Fruit fly (Drosophila melanogaster): ENCODE measurements around the gene sowah.
A peak's percentile ranks its signal among the peaks of the same experiment; 100 is the strongest.

Gene sowah

DNA sequence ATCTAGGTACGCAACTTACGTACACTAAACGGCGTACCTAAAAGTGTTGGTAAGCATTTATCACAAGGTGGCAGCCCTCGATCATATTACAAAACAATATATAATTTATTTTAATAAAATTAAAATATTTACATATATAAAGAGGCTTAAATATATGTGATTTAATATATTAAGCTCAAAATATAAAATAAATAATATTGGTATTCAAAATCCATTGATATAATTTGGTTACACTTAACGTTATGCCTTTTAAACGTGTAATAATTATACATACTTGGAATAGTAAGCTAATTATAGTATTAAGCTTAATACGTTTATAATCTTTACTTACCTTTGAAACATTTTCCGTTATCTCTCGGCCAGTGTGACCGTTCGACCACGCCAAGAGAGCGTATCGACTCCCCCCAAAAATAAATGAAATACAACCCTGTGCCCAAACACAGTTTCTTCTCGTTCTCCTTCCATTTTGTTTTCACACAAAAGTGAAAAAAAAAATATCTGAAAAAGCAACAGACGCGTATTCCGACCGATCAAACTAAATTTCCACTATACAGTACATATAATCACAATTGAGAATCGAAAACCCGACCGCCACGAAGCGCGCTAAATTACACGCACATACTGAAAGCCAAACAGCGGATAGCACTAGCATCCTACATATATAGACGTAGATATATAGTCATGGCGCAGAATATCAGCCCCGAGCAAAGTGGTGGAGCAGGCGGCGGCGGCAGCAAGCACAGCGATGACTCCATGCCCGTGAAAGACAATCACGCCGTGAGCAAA, 68.3 kb downstream of the sowah start, which contains the start of the genes CG10646 and vih (continued):
- TF ChIP-seq nom (GFP tag; optimal IDR thresholded peaks at IDR 0.05) = peak; percentile 55
- no peak for TF ChIP-seq shn (GFP tag; optimal IDR thresholded peaks at IDR 0.05)
- TF ChIP-seq Dfd (GFP tag; optimal IDR thresholded peaks at IDR 0.05) = no peak
- TF ChIP-seq Bgb (GFP tag; IDR thresholded peaks at IDR 0.05; ENCODE audit: partially characterized antibody) = peak; percentile 17; the same call in 1 of the 2 replicates
- no peak for TF ChIP-seq crc (GFP tag; optimal IDR thresholded peaks at IDR 0.05)
- no peak for TF ChIP-seq gro (GFP tag; optimal IDR thresholded peaks at IDR 0.05)
- no peak for TF ChIP-seq luna (GFP tag; optimal IDR thresholded peaks at IDR 0.05)
- TF ChIP-seq unc-4 (GFP tag; IDR thresholded peaks at IDR 0.05; ENCODE audit: partially characterized antibody) = no peak
- no peak for TF ChIP-seq CG7357 (GFP tag; IDR thresholded peaks at IDR 0.05)
- TF ChIP-seq CG30020 (tag; optimal IDR thresholded peaks at IDR 0.05) = peak; percentile 53
- no peak for TF ChIP-seq inv (GFP tag; IDR thresholded peaks at IDR 0.05; ENCODE audit: partially characterized antibody)
- TF ChIP-seq nerfin-1 (tag; optimal IDR thresholded peaks at IDR 0.05) = peak; percentile 21
- no peak for TF ChIP-seq D19B (GFP tag; optimal IDR thresholded peaks at IDR 0.05)
- peak; percentile 35; the same call in 1 of the 2 replicates for TF ChIP-seq CG6689 (GFP tag; IDR thresholded peaks at IDR 0.05)
- 0 out of 2 replicates have a peak, but pooled peaks have one; percentile 26 for TF ChIP-seq Scr (GFP tag; IDR thresholded peaks at IDR 0.05; ENCODE audit: partially characterized antibody)
- TF ChIP-seq z (GFP tag; IDR thresholded peaks at IDR 0.05) = no peak
- no peak for TF ChIP-seq Drgx (GFP tag; IDR thresholded peaks at IDR 0.05)
- no peak for TF ChIP-seq Oaz (GFP tag; IDR thresholded peaks at IDR 0.05)
- TF ChIP-seq Hmx (GFP tag; optimal IDR thresholded peaks at IDR 0.05) = no peak
- TF ChIP-seq Atf6 (GFP tag; IDR thresholded peaks at IDR 0.05) = no peak
- TF ChIP-seq CG34422 (GFP tag; IDR thresholded peaks at IDR 0.05) = peak; percentile 46; the same call in 1 of the 3 replicates
- TF ChIP-seq Ravus (GFP tag; IDR thresholded peaks at IDR 0.05) = no peak
- TF ChIP-seq GATAe (GFP tag; conservative IDR thresholded peaks at IDR 0.05) = peak; percentile 55; the same call in 1 of the 2 replicates
- TF ChIP-seq sd (tag; optimal IDR thresholded peaks at IDR 0.05) = no peak
- peak; percentile 51 for TF ChIP-seq CG4424 (GFP tag; optimal IDR thresholded peaks at IDR 0.05)
- TF ChIP-seq CG11456 (GFP tag; IDR thresholded peaks at IDR 0.05) = no peak; the same call in 2 of the 3 replicates
- no peak for TF ChIP-seq sr (GFP tag; IDR thresholded peaks at IDR 0.05)
- TF ChIP-seq CG10321 (GFP tag; IDR thresholded peaks at IDR 0.05) = no peak
- peak; percentile 45 for TF ChIP-seq mam (GFP tag; optimal IDR thresholded peaks at IDR 0.05)
- TF ChIP-seq pros (GFP tag; optimal IDR thresholded peaks at IDR 0.05) = no peak
- TF ChIP-seq cwo (GFP tag; optimal IDR thresholded peaks at IDR 0.05) = peak; percentile 23
- TF ChIP-seq CkIIα-i1 (GFP tag; IDR thresholded peaks at IDR 0.05) = no peak
- peak; percentile 26 for TF ChIP-seq CG8388 (GFP tag; optimal IDR thresholded peaks at IDR 0.05)
- TF ChIP-seq CG31441 (GFP tag; IDR thresholded peaks at IDR 0.05) = peak; percentile 63
- TF ChIP-seq Mad (GFP tag; optimal IDR thresholded peaks at IDR 0.05) = no peak
- TF ChIP-seq crp (GFP tag; optimal IDR thresholded peaks at IDR 0.05) = peak in 1 of 2 experiments; percentile 33
- TF ChIP-seq peb (GFP tag; IDR thresholded peaks at IDR 0.05) = no peak
- peak; percentile 61 for TF ChIP-seq CG9437 (GFP tag; optimal IDR thresholded peaks at IDR 0.05)
- peak; percentile 37 for TF ChIP-seq Lhr (GFP tag; optimal IDR thresholded peaks at IDR 0.05)

dm6 chr3L:12501249-12501648, 71.1 kb downstream of the sowah start, which contains the start of the genes CG10638 and CG10681:
TSS of gene CG10638 (minus strand) at chr3L:12501311.
TSS of gene CG10681 (plus strand) at chr3L:12501513.
- TF ChIP-seq vnd (GFP tag; IDR thresholded peaks at IDR 0.05; ENCODE audit: partially characterized antibody) = no peak
- peak; percentile 60 for TF ChIP-seq pzg (GFP tag; optimal IDR thresholded peaks at IDR 0.05)
- no peak for TF ChIP-seq CG6765 (GFP tag; optimal IDR thresholded peaks at IDR 0.05)
- TF ChIP-seq Lpt (GFP tag; optimal IDR thresholded peaks at IDR 0.05) = no peak
- TF ChIP-seq emc (GFP tag; optimal IDR thresholded peaks at IDR 0.05) = no peak
- TF ChIP-seq CG6254 (GFP tag; optimal IDR thresholded peaks at IDR 0.05) = peak; percentile 20
- no peak for TF ChIP-seq tna (GFP tag; IDR thresholded peaks at IDR 0.05; ENCODE audit: partially characterized antibody)
- TF ChIP-seq her (GFP tag; optimal IDR thresholded peaks at IDR 0.05) = no peak
- no peak for TF ChIP-seq pros (GFP tag; optimal IDR thresholded peaks at IDR 0.05)
- TF ChIP-seq CG33213 (GFP tag; optimal IDR thresholded peaks at IDR 0.05) = no peak
- TF ChIP-seq gsb-n (tag; optimal IDR thresholded peaks at IDR 0.05) = peak; percentile 40
- TF ChIP-seq bbx (GFP tag; IDR thresholded peaks at IDR 0.05; ENCODE audit: partially characterized antibody) = no peak
- TF ChIP-seq yki (optimal IDR thresholded peaks at IDR 0.05) = no peak
- TF ChIP-seq ham (GFP tag; IDR thresholded peaks at IDR 0.05) = no peak
